Worm (Caenorhabditis elegans): Measurements from ENCODE around the gene scl-7.

scl-7 gene

DNA sequence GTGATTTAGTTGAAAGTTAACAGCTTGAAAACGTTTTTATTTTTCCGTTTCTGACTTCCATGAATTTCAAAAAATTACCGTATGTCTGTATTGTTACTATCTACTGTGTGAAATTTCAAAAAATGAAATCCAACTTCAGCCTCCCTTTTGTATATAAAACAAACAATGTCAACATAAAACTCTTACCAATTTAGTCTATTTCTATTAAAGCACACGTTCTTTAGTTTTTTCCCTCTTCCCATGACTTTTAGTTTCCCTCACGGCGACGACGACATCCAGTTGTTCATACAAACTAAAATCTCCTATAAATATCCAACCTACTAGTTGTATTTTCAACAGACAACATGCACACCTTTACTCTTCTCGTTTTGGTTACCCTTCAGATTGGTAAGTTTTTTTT is 11.0 kb upstream of the scl-7 start, which contains the start of gene scl-3:
Gene scl-3, plus strand, starts transcription at position 301 of the 400 bp plus-strand sequence.
- TF ChIP-seq sea-1 (GFP tag; conservative IDR thresholded peaks at IDR 0.05) (no peak), tbx-11 (GFP tag; IDR thresholded peaks at IDR 0.05) (no peak), tbx-37 (GFP tag; conservative IDR thresholded peaks at IDR 0.05) (no peak), ceh-13 (GFP tag; optimal IDR thresholded peaks at IDR 0.05) (no peak), flt-1 (GFP tag; IDR thresholded peaks at IDR 0.05) (no peak), hnd-1 (tag; optimal IDR thresholded peaks at IDR 0.05) (no peak), F13C5.2 (tag; optimal IDR thresholded peaks at IDR 0.05) (no peak), hmg-4 (GFP tag; optimal IDR thresholded peaks at IDR 0.05) (no peak), pes-1 (GFP tag; IDR thresholded peaks at IDR 0.05) (no peak), aly-1 (tag; optimal IDR thresholded peaks at IDR 0.05) (no peak), ama-1 (optimal IDR thresholded peaks at IDR 0.05) (no peak), ets-7 (tag; optimal IDR thresholded peaks at IDR 0.05) (no peak)

DNA sequence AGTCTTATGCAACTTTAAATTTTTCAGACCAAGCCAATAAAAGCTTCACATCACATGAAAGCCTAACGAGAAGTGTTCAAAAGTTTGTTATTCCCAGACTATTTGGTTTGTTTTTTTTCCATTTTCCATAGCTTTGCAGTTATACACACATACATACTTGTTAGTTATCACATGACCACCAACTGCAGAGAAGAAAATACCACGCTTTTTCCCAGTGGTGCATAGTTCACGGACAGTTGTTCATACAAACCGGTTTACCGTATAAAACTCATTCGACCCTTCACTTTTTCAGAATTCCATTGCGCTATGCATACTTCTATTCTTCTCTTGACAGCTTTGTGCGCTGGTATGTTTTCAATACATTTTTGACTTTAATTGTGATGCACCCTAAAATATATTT is 6.5 kb upstream of the scl-7 start, which contains the start of gene scl-5:
Gene scl-5, plus strand, starts transcription at position 301 of the 400 bp plus-strand sequence.
- no peak for TF ChIP-seq sea-1 (GFP tag; conservative IDR thresholded peaks at IDR 0.05)
- TF ChIP-seq ets-7 (tag; optimal IDR thresholded peaks at IDR 0.05): no peak
- no peak for TF ChIP-seq flt-1 (GFP tag; IDR thresholded peaks at IDR 0.05)
- TF ChIP-seq tra-4 (tag; optimal IDR thresholded peaks at IDR 0.05): no peak
- no peak for TF ChIP-seq scrt-1 (GFP tag; IDR thresholded peaks at IDR 0.05)
- no peak for TF ChIP-seq hmbx-1 (tag; optimal IDR thresholded peaks at IDR 0.05)
- no peak for TF ChIP-seq hmg-4 (GFP tag; optimal IDR thresholded peaks at IDR 0.05)
- TF ChIP-seq ama-1 (optimal IDR thresholded peaks at IDR 0.05): no peak
- no peak for TF ChIP-seq ceh-13 (GFP tag; optimal IDR thresholded peaks at IDR 0.05)
- no peak for TF ChIP-seq ceh-36 (tag; optimal IDR thresholded peaks at IDR 0.05)
- TF ChIP-seq F13C5.2 (tag; optimal IDR thresholded peaks at IDR 0.05): no peak
- TF ChIP-seq pes-1 (GFP tag; IDR thresholded peaks at IDR 0.05): no peak
- no peak for TF ChIP-seq aly-1 (tag; optimal IDR thresholded peaks at IDR 0.05)
- no peak for TF ChIP-seq B0310.2 (tag; optimal IDR thresholded peaks at IDR 0.05)

DNA sequence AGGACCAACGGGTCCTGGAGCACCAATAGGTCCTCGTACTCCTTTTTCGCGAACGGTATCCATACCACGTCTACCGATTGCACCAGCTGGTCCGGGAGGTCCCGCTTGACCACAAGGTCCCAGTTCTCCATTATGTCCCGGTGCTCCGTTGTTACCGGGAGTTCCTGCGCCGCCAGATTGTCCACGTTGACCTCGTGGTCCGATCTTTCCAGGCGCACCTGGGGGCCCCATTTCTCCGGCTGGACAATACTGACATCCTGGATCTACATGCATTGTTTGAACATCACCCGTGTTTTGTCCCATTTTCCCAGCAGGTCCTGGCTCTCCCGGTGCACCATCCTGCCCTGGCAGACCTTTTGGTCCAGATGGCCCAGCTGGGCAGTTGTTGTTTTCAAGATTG is 4.2 kb upstream of the scl-7 start:
- TF ChIP-seq sea-1 (GFP tag; conservative IDR thresholded peaks at IDR 0.05): 0 out of 2 replicates have a peak, but pooled peaks have one; percentile 37
- no peak for TF ChIP-seq scrt-1 (GFP tag; IDR thresholded peaks at IDR 0.05)
- no peak for TF ChIP-seq ceh-13 (GFP tag; optimal IDR thresholded peaks at IDR 0.05)

DNA sequence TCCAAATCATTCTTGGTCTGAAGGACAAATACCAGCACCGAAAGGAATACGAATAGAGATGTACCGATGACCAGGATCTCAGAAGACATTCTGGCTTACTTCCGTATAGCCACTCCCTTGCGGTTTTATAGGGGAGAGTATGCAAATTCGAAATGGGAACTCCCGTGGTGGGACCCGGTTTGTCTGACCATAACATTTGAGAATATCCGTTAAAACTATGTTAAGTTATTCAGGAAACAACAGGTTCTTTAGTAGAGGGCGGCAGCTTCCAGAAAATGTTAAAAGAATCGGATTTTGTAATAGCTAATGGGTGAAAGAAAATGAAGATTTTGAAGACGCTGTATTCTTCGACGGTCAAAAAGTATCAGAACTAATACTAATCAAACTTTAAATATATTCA is 3.0 kb upstream of the scl-7 start, which contains the start of gene col-131:
Gene col-131, minus strand, starts transcription at position 101 of the 400 bp plus-strand sequence.
- TF ChIP-seq B0310.2 (tag; optimal IDR thresholded peaks at IDR 0.05): no peak
- no peak for TF ChIP-seq F13C5.2 (tag; optimal IDR thresholded peaks at IDR 0.05)
- no peak for TF ChIP-seq hmbx-1 (tag; optimal IDR thresholded peaks at IDR 0.05)
- TF ChIP-seq tbx-37 (GFP tag; conservative IDR thresholded peaks at IDR 0.05): no peak
- TF ChIP-seq sea-1 (GFP tag; conservative IDR thresholded peaks at IDR 0.05): no peak
- TF ChIP-seq ama-1 (optimal IDR thresholded peaks at IDR 0.05): no peak

DNA sequence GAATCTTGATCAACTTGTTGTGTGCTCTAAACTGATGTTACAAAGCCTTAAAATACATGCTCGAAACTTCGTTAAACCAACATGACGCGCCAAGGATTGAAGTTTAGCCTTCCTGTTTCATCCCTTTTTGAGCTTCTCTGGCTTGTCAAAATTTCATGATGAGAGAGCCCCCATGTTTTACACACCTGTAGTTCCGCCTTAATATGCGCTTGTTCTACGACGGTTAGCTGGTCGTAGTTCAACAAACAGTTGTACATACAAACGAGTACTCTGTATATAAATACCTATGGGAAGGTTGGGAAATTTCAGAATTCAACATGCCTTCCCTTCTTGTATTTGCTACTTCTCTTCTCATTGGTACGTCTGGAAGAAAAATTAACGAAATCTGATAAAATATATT is 1.8 kb upstream of the scl-7 start, which contains the start of gene scl-6:
Gene scl-6, plus strand, starts transcription at position 301 of the 400 bp plus-strand sequence.
- TF ChIP-seq F13C5.2 (tag; optimal IDR thresholded peaks at IDR 0.05): no peak
- TF ChIP-seq scrt-1 (GFP tag; IDR thresholded peaks at IDR 0.05): no peak
- no peak for TF ChIP-seq flt-1 (GFP tag; IDR thresholded peaks at IDR 0.05)
- TF ChIP-seq pes-1 (GFP tag; IDR thresholded peaks at IDR 0.05): no peak
- no peak for TF ChIP-seq tra-4 (tag; optimal IDR thresholded peaks at IDR 0.05)
- no peak for TF ChIP-seq B0310.2 (tag; optimal IDR thresholded peaks at IDR 0.05)
- no peak for TF ChIP-seq sea-1 (GFP tag; conservative IDR thresholded peaks at IDR 0.05)
- no peak for TF ChIP-seq tbx-37 (GFP tag; conservative IDR thresholded peaks at IDR 0.05)
- no peak for TF ChIP-seq hmbx-1 (tag; optimal IDR thresholded peaks at IDR 0.05)
- TF ChIP-seq hnd-1 (tag; optimal IDR thresholded peaks at IDR 0.05): no peak

DNA sequence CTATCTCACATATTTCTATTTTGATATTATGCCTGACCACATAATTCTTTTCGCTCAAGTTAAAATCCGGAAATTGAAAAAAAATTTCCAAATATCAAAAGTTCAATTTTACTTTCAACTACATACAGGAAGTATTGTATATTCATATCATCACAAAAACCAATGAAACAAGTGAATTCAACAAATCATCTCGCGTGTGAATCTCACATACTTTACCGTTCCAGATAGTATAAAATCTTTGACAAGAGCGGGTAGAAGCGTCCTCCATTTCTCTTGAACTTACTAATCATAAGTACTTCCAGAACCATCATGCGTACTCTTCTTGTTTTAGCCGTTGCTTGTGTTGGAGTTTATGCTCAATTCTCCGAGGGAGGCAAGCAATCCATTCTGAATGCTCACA is 1.2 kb downstream of the scl-7 start, which contains the start of gene scl-8:
Gene scl-8, plus strand, starts transcription at position 301 of the 400 bp plus-strand sequence.
- TF ChIP-seq aly-1 (tag; optimal IDR thresholded peaks at IDR 0.05) (no peak), tbx-11 (GFP tag; IDR thresholded peaks at IDR 0.05) (no peak), sea-1 (GFP tag; conservative IDR thresholded peaks at IDR 0.05) (no peak)

DNA sequence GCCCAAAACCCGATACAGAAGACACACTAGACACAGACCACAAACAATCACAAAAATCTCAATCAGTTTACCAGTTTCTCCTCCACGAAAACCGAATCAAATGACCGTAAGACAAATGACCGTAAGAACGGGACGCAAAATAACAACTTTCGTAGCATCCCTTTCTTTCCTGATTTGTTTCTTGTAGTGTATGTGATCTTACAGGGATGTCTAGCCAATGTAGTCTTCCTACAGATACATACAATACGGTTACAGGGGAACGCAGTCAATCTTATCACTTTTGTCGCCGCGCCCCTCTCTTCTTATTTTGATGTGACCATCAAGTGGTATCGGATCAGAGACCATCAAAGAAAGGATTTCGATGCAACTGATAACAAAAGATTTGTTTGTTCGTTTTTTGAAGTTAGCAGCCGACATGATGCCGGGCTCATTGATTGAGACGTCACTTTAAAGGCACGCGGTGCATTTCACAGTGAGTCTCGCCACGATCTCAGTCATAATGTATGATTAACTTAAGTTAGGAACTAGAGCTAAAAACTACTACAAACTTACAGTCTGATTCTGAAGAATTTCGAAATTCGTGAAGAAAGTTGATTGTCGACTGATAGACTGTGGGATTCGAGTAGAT is 5.5 kb downstream of the scl-7 start:
- TF ChIP-seq sea-1 (GFP tag; conservative IDR thresholded peaks at IDR 0.05): no peak
- no peak for TF ChIP-seq ama-1 (optimal IDR thresholded peaks at IDR 0.05)
- TF ChIP-seq ceh-36 (tag; optimal IDR thresholded peaks at IDR 0.05): no peak
- TF ChIP-seq hmbx-1 (tag; optimal IDR thresholded peaks at IDR 0.05): no peak
- TF ChIP-seq tra-4 (tag; optimal IDR thresholded peaks at IDR 0.05): no peak
- TF ChIP-seq tbx-37 (GFP tag; conservative IDR thresholded peaks at IDR 0.05): no peak
- no peak for TF ChIP-seq ets-7 (tag; optimal IDR thresholded peaks at IDR 0.05)
- no peak for TF ChIP-seq aly-1 (tag; optimal IDR thresholded peaks at IDR 0.05)
- no peak for TF ChIP-seq F13C5.2 (tag; optimal IDR thresholded peaks at IDR 0.05)
- no peak for TF ChIP-seq flt-1 (GFP tag; IDR thresholded peaks at IDR 0.05)
- TF ChIP-seq hmg-4 (GFP tag; optimal IDR thresholded peaks at IDR 0.05): no peak
- TF ChIP-seq hnd-1 (tag; optimal IDR thresholded peaks at IDR 0.05): no peak
- TF ChIP-seq tbx-11 (GFP tag; IDR thresholded peaks at IDR 0.05): no peak
- no peak for TF ChIP-seq ceh-13 (GFP tag; optimal IDR thresholded peaks at IDR 0.05)
- no peak for TF ChIP-seq pes-1 (GFP tag; IDR thresholded peaks at IDR 0.05)
- no peak for TF ChIP-seq B0310.2 (tag; optimal IDR thresholded peaks at IDR 0.05)
- no peak for TF ChIP-seq scrt-1 (GFP tag; IDR thresholded peaks at IDR 0.05)

DNA sequence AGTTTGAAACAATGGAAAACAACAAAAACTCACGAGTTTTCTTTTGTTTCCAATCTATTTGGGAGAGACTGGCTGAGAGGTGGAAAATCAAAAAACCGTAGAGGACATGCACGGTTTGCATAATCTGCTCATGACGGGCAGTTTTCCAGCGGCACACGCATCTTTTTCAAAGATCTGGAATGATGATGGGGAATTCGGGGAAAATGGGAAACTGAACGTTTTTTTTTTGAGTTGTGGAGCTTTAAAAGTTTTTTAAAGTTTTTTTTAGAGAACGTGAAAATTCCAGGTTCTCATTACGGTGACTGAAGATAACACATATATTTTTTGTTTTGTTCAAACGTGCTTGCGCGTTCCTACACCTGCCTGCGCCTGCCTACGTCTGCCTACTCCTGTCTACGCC is 6.4 kb downstream of the scl-7 start, which contains the start of gene C39E9.7:
Gene C39E9.7, minus strand, starts transcription at position 101 of the 400 bp plus-strand sequence.
- no peak for TF ChIP-seq ceh-13 (GFP tag; optimal IDR thresholded peaks at IDR 0.05)
- TF ChIP-seq flt-1 (GFP tag; IDR thresholded peaks at IDR 0.05): no peak
- TF ChIP-seq hmbx-1 (tag; optimal IDR thresholded peaks at IDR 0.05): no peak
- TF ChIP-seq ets-7 (tag; optimal IDR thresholded peaks at IDR 0.05): no peak
- no peak for TF ChIP-seq B0310.2 (tag; optimal IDR thresholded peaks at IDR 0.05)
- no peak for TF ChIP-seq pes-1 (GFP tag; IDR thresholded peaks at IDR 0.05)
- no peak for TF ChIP-seq tbx-37 (GFP tag; conservative IDR thresholded peaks at IDR 0.05)
- TF ChIP-seq hnd-1 (tag; optimal IDR thresholded peaks at IDR 0.05): no peak
- TF ChIP-seq tra-4 (tag; optimal IDR thresholded peaks at IDR 0.05): no peak
- no peak for TF ChIP-seq ama-1 (optimal IDR thresholded peaks at IDR 0.05)
- no peak for TF ChIP-seq aly-1 (tag; optimal IDR thresholded peaks at IDR 0.05)
- no peak for TF ChIP-seq tbx-11 (GFP tag; IDR thresholded peaks at IDR 0.05)
- TF ChIP-seq scrt-1 (GFP tag; IDR thresholded peaks at IDR 0.05): no peak
